Worm (Caenorhabditis elegans) whole organism, L1 larva: ENCODE results near the gene K11E4.6.

Source experiments
- C04F5.9 ChIP-seq: sonication (generic microtip); optimal IDR thresholded peaks from 2 replicates; lab custom pipeline; 2016; ENCODE audit warnings: missing genetic modification characterization, missing compliant biosample characterization
- C16A3.4 ChIP-seq: fragments of 150-350 bp; optimal IDR thresholded peaks from 2 replicates; lab custom pipeline; 2014; ENCODE audit warnings: missing biosample characterization, missing genetic modification characterization
- Y116A8C.19 ChIP-seq: sonication (generic microtip); optimal IDR thresholded peaks from 2 replicates; lab custom pipeline; 2016; ENCODE audit warnings: missing compliant biosample characterization, missing genetic modification characterization, borderline replicate concordance
- alr-1 ChIP-seq: fragments of 200-800 bp; sonication (Bioruptor generic); optimal IDR thresholded peaks from 2 replicates; lab custom pipeline; 2018; ENCODE audit warnings: borderline replicate concordance, mild to moderate bottlenecking, missing genetic modification characterization, missing compliant biosample characterization
- blmp-1 ChIP-seq: fragments of 150-350 bp; optimal IDR thresholded peaks from 2 replicates; lab custom pipeline; 2014; ENCODE audit warnings: missing biosample characterization, missing genetic modification characterization
- ceh-88 ChIP-seq: fragments of 200-800 bp; sonication (Bioruptor generic); IDR thresholded peaks from 2 replicates; pipeline ENCODE4 v1.3.6; 2022; ENCODE audit warnings: missing genetic modification characterization, missing compliant biosample characterization
- dpl-1 ChIP-seq, 3 experiments: fragments of 150-350 bp in 2 of 3; sonication (generic microtip) in 1 of 3; optimal IDR thresholded peaks; 2 replicates each; lab custom pipeline; 2014 to 2017; ENCODE audit warnings: missing biosample characterization in 3 of 3, missing genetic modification characterization in 3 of 3, missing genetic modification reagents in 3 of 3
- efl-1 ChIP-seq, 4 experiments: fragments of 150-350 bp; optimal IDR thresholded peaks in 3 of 4; peaks in 1 of 4; 1 replicate in 1 of 4; 2 replicates in 3 of 4; lab custom pipeline; 2014; ENCODE audit warnings: missing biosample characterization in 2 of 4, missing genetic modification characterization in 2 of 4, missing genetic modification reagents in 2 of 4
- egl-27 ChIP-seq, 2 experiments: fragments of 150-350 bp in 1 of 2; sonication (generic microtip); optimal IDR thresholded peaks; 3 replicates each; lab custom pipeline; 2017 to 2018; ENCODE audit warnings: missing biosample characterization in 2 of 2, missing genetic modification characterization in 2 of 2, missing genetic modification reagents in 2 of 2
- elt-2 ChIP-seq: sonication (generic microtip); optimal IDR thresholded peaks from 2 replicates; lab custom pipeline; 2016; ENCODE audit warnings: missing genetic modification characterization, mild to moderate bottlenecking, inconsistent platforms, missing compliant biosample characterization, missing genetic modification reagents
- elt-3 ChIP-seq, 6 experiments: fragments of 150-350 bp in 1 of 6; sonication (generic microtip); optimal IDR thresholded peaks; 2 replicates each; lab custom pipeline; 2017 to 2018; ENCODE audit warnings: missing biosample characterization in 6 of 6, missing genetic modification characterization in 6 of 6, inconsistent platforms in 1 of 6
- hpl-2 ChIP-seq: fragments of 150-350 bp; optimal IDR thresholded peaks from 2 replicates; lab custom pipeline; 2014; ENCODE audit warnings: missing biosample characterization, missing genetic modification reagents, missing genetic modification characterization
- irx-1 ChIP-seq: sonication (generic microtip); optimal IDR thresholded peaks from 2 replicates; lab custom pipeline; 2016; ENCODE audit warnings: missing genetic modification characterization, missing compliant biosample characterization
- lin-13 ChIP-seq: fragments of 150-350 bp; optimal IDR thresholded peaks from 2 replicates; lab custom pipeline; 2014; ENCODE audit warnings: missing biosample characterization, missing genetic modification reagents, missing genetic modification characterization
- lin-14 ChIP-seq: fragments of 200-800 bp; sonication (Bioruptor generic); optimal IDR thresholded peaks from 2 replicates; lab custom pipeline; 2018; ENCODE audit warnings: mild to moderate bottlenecking, missing genetic modification characterization, moderate library complexity, missing compliant biosample characterization
- lin-35 ChIP-seq, 2 experiments: fragments of 150-350 bp; optimal IDR thresholded peaks; 2 replicates each; lab custom pipeline; 2014; ENCODE audit warnings: missing biosample characterization in 2 of 2, missing genetic modification characterization in 2 of 2, missing genetic modification reagents in 2 of 2
- lir-3 ChIP-seq: sonication (generic microtip); optimal IDR thresholded peaks from 2 replicates; lab custom pipeline; 2016; ENCODE audit warnings: mild to moderate bottlenecking, missing genetic modification characterization, moderate library complexity, missing compliant biosample characterization; ENCODE audit not compliant: poor library complexity
- mdl-1 ChIP-seq, 2 experiments: fragments of 150-350 bp; optimal IDR thresholded peaks; 2 replicates each; lab custom pipeline; 2014 to 2017; ENCODE audit warnings: missing biosample characterization in 2 of 2, missing genetic modification characterization in 2 of 2, inconsistent platforms in 1 of 2
- mep-1 ChIP-seq: fragments of 150-350 bp; optimal IDR thresholded peaks from 2 replicates; lab custom pipeline; 2014; ENCODE audit warnings: missing biosample characterization, missing genetic modification characterization
- nhr-12 ChIP-seq: sonication (generic microtip); optimal IDR thresholded peaks from 2 replicates; lab custom pipeline; 2017; ENCODE audit warnings: missing biosample characterization, missing genetic modification characterization
- nhr-19 ChIP-seq: fragments of 200-800 bp; sonication (Bioruptor generic); conservative IDR thresholded peaks from 2 replicates; pipeline ENCODE4 v1.3.6; 2022; ENCODE audit warnings: missing genetic modification characterization, missing compliant biosample characterization
- nhr-20 ChIP-seq: sonication (generic microtip); optimal IDR thresholded peaks from 2 replicates; lab custom pipeline; 2016; ENCODE audit warnings: mild to moderate bottlenecking, missing genetic modification characterization, missing compliant biosample characterization
- nhr-237 ChIP-seq: fragments of 150-350 bp; optimal IDR thresholded peaks from 2 replicates; lab custom pipeline; 2014; ENCODE audit warnings: missing biosample characterization, missing genetic modification characterization
- nhr-47 ChIP-seq: sonication (generic microtip); optimal IDR thresholded peaks from 2 replicates; lab custom pipeline; 2016; ENCODE audit warnings: mild to moderate bottlenecking, missing genetic modification characterization, moderate library complexity, missing compliant biosample characterization
- nhr-71 ChIP-seq: sonication (generic microtip); optimal IDR thresholded peaks from 2 replicates; lab custom pipeline; 2016; ENCODE audit warnings: mild to moderate bottlenecking, missing genetic modification characterization, moderate library complexity, missing compliant biosample characterization
- nhr-77 ChIP-seq: fragments of 150-350 bp; optimal IDR thresholded peaks from 2 replicates; lab custom pipeline; 2014; ENCODE audit warnings: missing biosample characterization, missing genetic modification characterization
- nhr-84 ChIP-seq: sonication (generic microtip); optimal IDR thresholded peaks from 2 replicates; lab custom pipeline; 2017; ENCODE audit warnings: missing biosample characterization, missing genetic modification characterization
- nhr-85 ChIP-seq: sonication (generic microtip); peaks from one replicate; lab custom pipeline; 2016; ENCODE audit warnings: missing genetic modification characterization, inconsistent platforms, missing compliant biosample characterization
- rnt-1 ChIP-seq: sonication (generic microtip); optimal IDR thresholded peaks from 2 replicates; lab custom pipeline; 2016; ENCODE audit warnings: mild to moderate bottlenecking, missing genetic modification characterization, moderate library complexity, missing compliant biosample characterization
- snu-23 ChIP-seq: sonication (generic microtip); optimal IDR thresholded peaks from 2 replicates; lab custom pipeline; 2016; ENCODE audit warnings: missing genetic modification characterization, missing compliant biosample characterization
- swsn-7 ChIP-seq: sonication (generic microtip); optimal IDR thresholded peaks from 2 replicates; lab custom pipeline; 2016; ENCODE audit warnings: missing genetic modification characterization, missing compliant biosample characterization
- tlp-1 ChIP-seq: fragments of 150-350 bp; optimal IDR thresholded peaks from 2 replicates; lab custom pipeline; 2014; ENCODE audit warnings: missing biosample characterization, missing genetic modification characterization
- unc-30 ChIP-seq: sonication (generic microtip); optimal IDR thresholded peaks from 2 replicates; lab custom pipeline; 2017; ENCODE audit warnings: missing biosample characterization, missing genetic modification characterization
- unc-98 ChIP-seq: fragments of 200-800 bp; sonication (Bioruptor generic); IDR thresholded peaks from 2 replicates; pipeline ENCODE4 v1.3.6; 2022; ENCODE audit warnings: missing genetic modification characterization, missing compliant biosample characterization
- vab-15 ChIP-seq: sonication (generic microtip); optimal IDR thresholded peaks from 2 replicates; lab custom pipeline; 2017; ENCODE audit warnings: missing genotype, mild to moderate bottlenecking, missing genetic modification characterization, missing compliant biosample characterization
- ztf-4 ChIP-seq: fragments of 150-350 bp; optimal IDR thresholded peaks from 2 replicates; lab custom pipeline; 2014; ENCODE audit warnings: missing biosample characterization, missing genetic modification characterization

Gene K11E4.6

ce11 chrX:13745558-13745957 lies 21.1 kb downstream of the K11E4.6 start (continued):
- no peak for TF ChIP-seq dpl-1 (GFP tag; optimal IDR thresholded peaks at IDR 0.05; lab: Kevin White, UChicago)
- TF ChIP-seq tlp-1 (tag; lab: Kevin White, UChicago): no peak
- peak; percentile 59 for TF ChIP-seq irx-1 (tag; lab: Kevin White, UChicago)
- no peak for TF ChIP-seq C16A3.4 (tag; lab: Kevin White, UChicago)
- TF ChIP-seq blmp-1 (tag; lab: Kevin White, UChicago): peak; percentile 79
- no peak for TF ChIP-seq alr-1 (tag; lab: Kevin White, UChicago)
- TF ChIP-seq lin-14 (GFP tag; lab: Kevin White, UChicago): peak; percentile 60

DNA sequence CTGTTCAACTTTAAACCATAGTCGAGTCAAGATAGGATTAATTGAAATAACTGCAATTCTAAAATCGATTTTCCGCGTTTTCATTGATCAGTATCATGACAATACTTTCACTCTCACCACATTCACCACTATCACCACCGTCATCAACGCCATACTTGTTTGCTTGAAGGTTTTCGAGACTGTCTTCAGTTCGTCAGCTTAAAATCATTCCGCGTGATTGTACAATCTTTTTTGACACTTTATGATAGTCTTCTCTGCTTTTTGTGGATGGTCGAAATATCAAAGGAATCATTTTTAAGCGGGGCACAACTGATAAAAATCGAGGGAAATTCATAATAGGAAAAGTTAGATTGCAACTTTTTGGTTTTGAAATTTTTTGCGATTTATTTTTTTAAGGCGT lies 21.8 kb downstream of the K11E4.6 start:
- no peak for TF ChIP-seq mdl-1 (tag; optimal IDR thresholded peaks at IDR 0.05; lab: Kevin White, UChicago)
- TF ChIP-seq elt-2 (tag; lab: Kevin White, UChicago): peak; percentile 52

- TF ChIP-seq Y116A8C.19 (tag; lab: Kevin White, UChicago): no peak
- no peak for TF ChIP-seq irx-1 (tag; lab: Kevin White, UChicago)
- peak in 1 of 2 experiments; percentile 2 for TF ChIP-seq mdl-1 (tag; optimal IDR thresholded peaks at IDR 0.05; lab: Kevin White, UChicago)
- peak; percentile 66 for TF ChIP-seq nhr-71
- TF ChIP-seq lir-3 (tag; lab: Kevin White, UChicago): no peak
- peak; percentile 26 for TF ChIP-seq nhr-20 (tag; lab: Kevin White, UChicago)
- TF ChIP-seq snu-23: peak; percentile 20
- no peak for TF ChIP-seq unc-30 (tag; lab: Kevin White, UChicago)
These were observed 22.3 kb downstream of the K11E4.6 start, which contains the start of gene nhr-71 for ce11 chrX:13746661-13747365. Gene nhr-71, plus strand, starts transcription at chrX:13747315.

ce11 chrX:13747997-13748396 lies 23.5 kb downstream of the K11E4.6 start:
- no peak for TF ChIP-seq efl-1 (optimal IDR thresholded peaks at IDR 0.05; lab: Kevin White, UChicago)
- TF ChIP-seq efl-1 (GFP tag; optimal IDR thresholded peaks at IDR 0.05 in 1 of 2; lab: Kevin White, UChicago): peak in 1 of 2 experiments; percentile 10
- peak; percentile 58 for TF ChIP-seq nhr-71
- peak; percentile 68 for TF ChIP-seq nhr-77
- TF ChIP-seq vab-15: no peak
- TF ChIP-seq lin-14 (GFP tag; lab: Kevin White, UChicago): peak; percentile 21
- peak in 1 of 2 experiments; percentile 34 for TF ChIP-seq lin-35 (GFP tag; optimal IDR thresholded peaks at IDR 0.05; lab: Kevin White, UChicago)

ce11 chrX:13752822-13753581 lies 28.5 kb downstream of the K11E4.6 start:
- TF ChIP-seq ztf-4 (tag; lab: Kevin White, UChicago) (no peak), snu-23 (peak; percentile 3), irx-1 (tag; lab: Kevin White, UChicago) (no peak), nhr-19 (GFP tag; lab: Robert Waterston, UW) (peak; percentile 60), lin-35 (GFP tag; optimal IDR thresholded peaks at IDR 0.05; lab: Kevin White, UChicago) (peak in 1 of 2 experiments; percentile 15), nhr-71 (peak; percentile 30), efl-1 (optimal IDR thresholded peaks at IDR 0.05; lab: Kevin White, UChicago) (no peak), efl-1 (GFP tag; optimal IDR thresholded peaks at IDR 0.05 in 1 of 2; lab: Kevin White, UChicago) (peak in 1 of 2 experiments; percentile 29), ceh-88 (GFP tag; lab: Robert Waterston, UW) (no peak), nhr-237 (peak; percentile 11), nhr-85 (peak; percentile 55), blmp-1 (tag; lab: Kevin White, UChicago) (peak; percentile 6), nhr-77 (no peak), nhr-20 (tag; lab: Kevin White, UChicago) (peak; percentile 5)
- TF ChIP-seq, all 84 proteins: peak for 9

DNA sequence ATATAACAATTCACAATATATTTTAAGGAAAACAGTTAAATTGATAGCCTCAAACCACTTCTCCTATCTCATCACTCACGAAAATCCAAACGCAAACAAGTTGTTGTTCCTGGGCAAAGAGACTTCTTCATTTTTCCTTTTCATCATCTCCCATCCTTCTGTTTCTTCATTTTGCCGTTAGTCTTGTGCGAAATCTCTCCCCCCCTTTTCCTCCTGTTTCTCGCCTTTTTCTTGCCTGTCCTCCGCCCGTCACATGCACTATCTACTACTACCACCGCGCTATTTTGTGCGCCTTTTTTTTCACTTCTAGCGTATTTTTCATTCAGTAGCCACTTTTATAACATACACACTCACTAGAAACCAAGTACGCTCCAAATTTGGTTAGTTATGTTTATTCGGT lies 30.0 kb downstream of the K11E4.6 start:
- TF ChIP-seq rnt-1 (tag; lab: Kevin White, UChicago): peak; percentile 25
- TF ChIP-seq egl-27 (tag; optimal IDR thresholded peaks at IDR 0.05; lab: Kevin White, UChicago): no peak
- no peak for TF ChIP-seq nhr-12
- peak in 2 of 6 experiments; percentile 17 to 29 for TF ChIP-seq elt-3 (tag; optimal IDR thresholded peaks at IDR 0.05; lab: Kevin White, UChicago)
- TF ChIP-seq hpl-2 (GFP tag; lab: Kevin White, UChicago): no peak
- no peak for TF ChIP-seq C04F5.9 (tag; lab: Kevin White, UChicago)
- peak; percentile 66 for TF ChIP-seq nhr-85
- peak; percentile 54 for TF ChIP-seq nhr-71
- peak; percentile 34 for TF ChIP-seq mep-1 (tag; lab: Kevin White, UChicago)
- TF ChIP-seq unc-98 (GFP tag; lab: Robert Waterston, UW): no peak
- TF ChIP-seq lin-13 (GFP tag; lab: Kevin White, UChicago): peak; percentile 18
- peak; percentile 32 for TF ChIP-seq swsn-7 (tag; lab: Kevin White, UChicago)
- no peak for TF ChIP-seq unc-30 (tag; lab: Kevin White, UChicago)
- TF ChIP-seq nhr-47 (tag; lab: Kevin White, UChicago): peak; percentile 52
- TF ChIP-seq lir-3 (tag; lab: Kevin White, UChicago): no peak
- no peak for TF ChIP-seq elt-2 (tag; lab: Kevin White, UChicago)
- TF ChIP-seq alr-1 (tag; lab: Kevin White, UChicago): no peak
- TF ChIP-seq nhr-84 (tag; lab: Kevin White, UChicago): no peak
- peak in 1 of 2 experiments; percentile 54 for TF ChIP-seq lin-35 (GFP tag; optimal IDR thresholded peaks at IDR 0.05; lab: Kevin White, UChicago)
